Fruit fly (Drosophila melanogaster) whole organism, embryonic: Measurements from ENCODE around the gene Bx.

Experiments used
- Aef1 ChIP-seq: fragments of 200-800 bp; sonication (Bioruptor generic); IDR thresholded peaks from 3 replicates; pipeline ENCODE4 v1.3.6; 2022; ENCODE audit warnings: missing biosample characterization, missing genetic modification characterization
- CG11085 ChIP-seq: fragments of 200-800 bp; sonication (Bioruptor generic); IDR thresholded peaks from 2 replicates; pipeline ENCODE4 v1.3.6; 2022; ENCODE audit warnings: missing biosample characterization, missing genetic modification characterization
- CG12155 ChIP-seq: fragments of 200-800 bp; sonication (Bioruptor generic); optimal IDR thresholded peaks from 3 replicates; lab custom pipeline; 2016; ENCODE audit warnings: missing biosample characterization, missing genetic modification characterization
- CG12236 ChIP-seq: fragments of 200-800 bp; sonication (Bioruptor generic); optimal IDR thresholded peaks from 2 replicates; lab custom pipeline; 2016; ENCODE audit warnings: missing biosample characterization, missing genetic modification characterization
- CG12659 ChIP-seq: fragments of 200-800 bp; sonication (Bioruptor generic); optimal IDR thresholded peaks from 3 replicates; lab custom pipeline; 2017; ENCODE audit warnings: mild to moderate bottlenecking, missing biosample characterization, missing genetic modification reagents, missing genetic modification characterization
- CG14050 ChIP-seq: fragments of 200-800 bp; sonication (Bioruptor generic); IDR thresholded peaks from 3 replicates; pipeline ENCODE4 v1.3.6; 2022; ENCODE audit warnings: missing biosample characterization, missing genetic modification characterization
- CG1647 ChIP-seq: fragments of 200-800 bp; sonication (Bioruptor generic); optimal IDR thresholded peaks from 3 replicates; lab custom pipeline; 2016; ENCODE audit warnings: missing biosample characterization, missing genetic modification characterization
- CG17912 ChIP-seq: fragments of 200-800 bp; sonication (Bioruptor generic); optimal IDR thresholded peaks from 2 replicates; lab custom pipeline; 2018; ENCODE audit warnings: missing biosample characterization, mild to moderate bottlenecking, missing genetic modification characterization
- CG2116 ChIP-seq: fragments of 200-800 bp; sonication (Bioruptor generic); optimal IDR thresholded peaks from 3 replicates; lab custom pipeline; 2018; ENCODE audit warnings: missing biosample characterization, mild to moderate bottlenecking, missing genetic modification characterization
- CG31441 ChIP-seq: fragments of 200-800 bp; sonication (Bioruptor generic); IDR thresholded peaks from 2 replicates; pipeline ENCODE4 v1.3.6; 2022; ENCODE audit warnings: missing biosample characterization, missing genetic modification characterization
- CG6791 ChIP-seq: fragments of 200-800 bp; sonication (Bioruptor generic); IDR thresholded peaks from 3 replicates; pipeline ENCODE4 v1.3.6; 2022; ENCODE audit warnings: missing biosample characterization, missing genetic modification characterization; ENCODE audit not compliant: partially characterized antibody
- Dek ChIP-seq: fragments of 200-800 bp; sonication (Bioruptor generic); optimal IDR thresholded peaks from 3 replicates; lab custom pipeline; 2019; ENCODE audit warnings: missing biosample characterization, mild to moderate bottlenecking, missing genetic modification characterization, moderate library complexity
- Eip74EF ChIP-seq, 2 experiments: fragments of 200-800 bp in 1 of 2; fragments of >200 bp in 1 of 2; sonication (Bioruptor generic) in 1 of 2; optimal IDR thresholded peaks; 2 replicates each; lab custom pipeline; 2017 to 2019; ENCODE audit warnings: missing biosample characterization in 2 of 2, missing genetic modification characterization in 2 of 2, mild to moderate bottlenecking in 1 of 2, moderate library complexity in 1 of 2
- Ets97D ChIP-seq: fragments of 200-800 bp; sonication (Bioruptor generic); optimal IDR thresholded peaks from 3 replicates; lab custom pipeline; 2016; ENCODE audit warnings: missing biosample characterization, missing genetic modification characterization
- HLHmδ ChIP-seq: fragments of 200-800 bp; sonication (Bioruptor generic); optimal IDR thresholded peaks from 2 replicates; lab custom pipeline; 2018; ENCODE audit warnings: missing biosample characterization, mild to moderate bottlenecking, missing genetic modification characterization, moderate library complexity
- Kr ChIP-seq: fragments of 200-800 bp; sonication (Bioruptor generic); optimal IDR thresholded peaks from 2 replicates; lab custom pipeline; 2017; ENCODE audit warnings: missing biosample characterization, mild to moderate bottlenecking, missing genetic modification characterization
- NK7.1 ChIP-seq: fragments of 200-800 bp; sonication (Bioruptor generic); optimal IDR thresholded peaks from 3 replicates; lab custom pipeline; 2016; ENCODE audit warnings: missing biosample characterization, missing genetic modification characterization
- Rx ChIP-seq: fragments of 200-800 bp; sonication (Bioruptor generic); IDR thresholded peaks from 2 replicates; pipeline ENCODE4 v1.3.6; 2022; ENCODE audit warnings: missing biosample characterization, missing genetic modification characterization
- Sox102F ChIP-seq: fragments of 200-800 bp; sonication (Bioruptor generic); optimal IDR thresholded peaks from 2 replicates; lab custom pipeline; 2018; ENCODE audit warnings: missing biosample characterization, mild to moderate bottlenecking, missing genetic modification characterization, moderate library complexity
- Trl ChIP-seq, 3 experiments: fragments of >200 bp in 2 of 3; fragments of 200-800 bp in 1 of 3; sonication (Bioruptor generic) in 1 of 3; optimal IDR thresholded peaks; 2 replicates in 1 of 3; 3 replicates in 2 of 3; lab custom pipeline; 2016 to 2017; ENCODE audit warnings: missing biosample characterization in 1 of 3, missing genetic modification characterization in 1 of 3
- ap ChIP-seq: fragments of 200-800 bp; sonication (Bioruptor generic); IDR thresholded peaks from 2 replicates; pipeline ENCODE4 v1.3.6; 2022; ENCODE audit warnings: missing biosample characterization, missing genetic modification characterization
- chn ChIP-seq: fragments of 200-800 bp; sonication (Bioruptor generic); optimal IDR thresholded peaks from 2 replicates; lab custom pipeline; 2016; ENCODE audit warnings: missing biosample characterization, missing genetic modification characterization
- crc ChIP-seq: fragments of 200-800 bp; sonication (Bioruptor generic); optimal IDR thresholded peaks from 2 replicates; lab custom pipeline; 2016; ENCODE audit warnings: missing biosample characterization, missing genetic modification characterization
- dati ChIP-seq: fragments of 200-800 bp; sonication (Bioruptor generic); IDR thresholded peaks from 2 replicates; pipeline ENCODE4 v1.3.6; 2022; ENCODE audit warnings: missing biosample characterization, missing genetic modification characterization
- dimm ChIP-seq: fragments of 200-800 bp; sonication (Bioruptor generic); IDR thresholded peaks from 2 replicates; pipeline ENCODE4 v1.3.6; 2022; ENCODE audit warnings: missing biosample characterization, missing genetic modification characterization
- eve ChIP-seq, 2 experiments: fragments of >200 bp; optimal IDR thresholded peaks; 2 replicates each; lab custom pipeline; 2017; ENCODE audit warnings: missing biosample characterization in 2 of 2, missing genetic modification characterization in 2 of 2
- fu2 ChIP-seq: fragments of 200-800 bp; sonication (Bioruptor generic); optimal IDR thresholded peaks from 2 replicates; lab custom pipeline; 2016; ENCODE audit warnings: missing biosample characterization, missing genetic modification characterization
- gcm ChIP-seq: fragments of 200-800 bp; sonication (Bioruptor generic); optimal IDR thresholded peaks from 2 replicates; lab custom pipeline; 2019; ENCODE audit warnings: missing biosample characterization, mild to moderate bottlenecking, missing genetic modification characterization, moderate library complexity
- gem ChIP-seq: fragments of 200-800 bp; sonication (Bioruptor generic); optimal IDR thresholded peaks from 2 replicates; lab custom pipeline; 2019; ENCODE audit warnings: missing biosample characterization, mild to moderate bottlenecking, missing genetic modification characterization, moderate library complexity
- kay ChIP-seq: fragments of 200-800 bp; sonication (Bioruptor generic); optimal IDR thresholded peaks from 2 replicates; lab custom pipeline; 2016; ENCODE audit warnings: missing biosample characterization, missing genetic modification characterization
- nom ChIP-seq: fragments of 200-800 bp; sonication (Bioruptor generic); optimal IDR thresholded peaks from 2 replicates; lab custom pipeline; 2017; ENCODE audit warnings: missing biosample characterization, missing genetic modification characterization, mild to moderate bottlenecking, moderate library complexity, missing genetic modification reagents
- onecut ChIP-seq: fragments of 200-800 bp; sonication (Bioruptor generic); IDR thresholded peaks from 2 replicates; pipeline ENCODE4 v1.3.6; 2022; ENCODE audit warnings: missing biosample characterization, missing genetic modification characterization
- org-1 ChIP-seq: fragments of 200-800 bp; sonication (Bioruptor generic); optimal IDR thresholded peaks from 2 replicates; lab custom pipeline; 2017; ENCODE audit warnings: missing biosample characterization, missing genetic modification characterization
- pfk ChIP-seq: fragments of 200-800 bp; sonication (Bioruptor generic); optimal IDR thresholded peaks from 2 replicates; lab custom pipeline; 2018; ENCODE audit warnings: missing biosample characterization, mild to moderate bottlenecking, missing genetic modification characterization, moderate library complexity
- pho ChIP-seq: fragments of 200-800 bp; sonication (Bioruptor generic); optimal IDR thresholded peaks from 2 replicates; lab custom pipeline; 2016; ENCODE audit warnings: missing biosample characterization, missing genetic modification characterization
- pros ChIP-seq: fragments of 200-800 bp; sonication (Bioruptor generic); optimal IDR thresholded peaks from 3 replicates; lab custom pipeline; 2019; ENCODE audit warnings: missing biosample characterization, mild to moderate bottlenecking, missing genetic modification characterization, moderate library complexity
- repo ChIP-seq: fragments of 200-800 bp; sonication (Bioruptor generic); optimal IDR thresholded peaks from 2 replicates; lab custom pipeline; 2016; ENCODE audit warnings: missing biosample characterization, missing genetic modification characterization
- run ChIP-seq: fragments of 200-800 bp; sonication (Bioruptor generic); optimal IDR thresholded peaks from 3 replicates; lab custom pipeline; 2018; ENCODE audit warnings: missing biosample characterization, mild to moderate bottlenecking, missing genetic modification characterization
- schlank ChIP-seq: fragments of 200-800 bp; sonication (Bioruptor generic); optimal IDR thresholded peaks from 2 replicates; lab custom pipeline; 2018; ENCODE audit warnings: missing biosample characterization, mild to moderate bottlenecking, missing genetic modification characterization
- scrt ChIP-seq: fragments of 200-800 bp; sonication (Bioruptor generic); optimal IDR thresholded peaks from 2 replicates; lab custom pipeline; 2018; ENCODE audit warnings: missing biosample characterization, mild to moderate bottlenecking, missing genetic modification characterization, moderate library complexity
- sens ChIP-seq: fragments of 200-800 bp; sonication (Bioruptor generic); peaks from one replicate; lab custom pipeline; 2016; ENCODE audit warnings: missing biosample characterization, missing genetic modification characterization
- slou ChIP-seq: fragments of 200-800 bp; sonication (Bioruptor generic); optimal IDR thresholded peaks from 3 replicates; lab custom pipeline; 2016; ENCODE audit warnings: missing biosample characterization, missing genetic modification characterization
- sna ChIP-seq: fragments of 200-800 bp; sonication (Bioruptor generic); IDR thresholded peaks from 2 replicates; pipeline ENCODE4 v1.3.6; 2022; ENCODE audit warnings: missing biosample characterization, missing genetic modification characterization; ENCODE audit not compliant: partially characterized antibody
- tna ChIP-seq: fragments of 200-800 bp; sonication (Bioruptor generic); IDR thresholded peaks from 2 replicates; pipeline ENCODE4 v1.3.6; 2022; ENCODE audit warnings: missing biosample characterization, missing genetic modification characterization; ENCODE audit not compliant: partially characterized antibody
- wdn ChIP-seq: fragments of 200-800 bp; sonication (Bioruptor generic); IDR thresholded peaks from 2 replicates; pipeline ENCODE4 v1.3.6; 2022; ENCODE audit warnings: missing biosample characterization, missing genetic modification characterization
- zen ChIP-seq: fragments of 200-800 bp; sonication (Bioruptor generic); optimal IDR thresholded peaks from 3 replicates; lab custom pipeline; 2018; ENCODE audit warnings: missing biosample characterization, mild to moderate bottlenecking, missing genetic modification characterization, moderate library complexity

Gene Bx

DNA sequence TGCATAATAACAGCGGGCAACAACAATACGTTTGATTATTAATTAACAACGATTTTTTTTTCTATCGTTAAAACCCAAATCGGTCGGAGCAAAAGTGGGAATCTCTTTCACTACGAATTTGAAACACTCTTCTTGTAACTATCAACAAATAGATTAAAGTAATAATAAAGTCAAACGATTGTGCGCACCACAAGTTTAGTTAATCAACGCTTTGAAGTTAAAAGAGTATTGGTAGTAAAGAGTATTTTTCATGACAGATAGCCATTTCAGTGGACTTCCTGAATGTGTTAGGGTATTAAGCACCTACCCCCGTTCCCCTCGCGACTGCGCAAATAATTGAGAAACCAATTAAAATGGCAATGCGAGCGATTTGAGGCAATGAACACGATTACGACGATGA, 31.6 kb downstream of the Bx start (continued):
- TF ChIP-seq schlank (tag; lab: Kevin White, UChicago) (peak; percentile 60), CG12236 (peak; percentile 37), wdn (GFP tag; lab: Robert Waterston, UW) (0 out of 2 replicates have a peak, but pooled peaks have one; percentile 41), CG11085 (GFP tag; lab: Robert Waterston, UW) (peak; percentile 75), zen (tag; lab: Kevin White, UChicago) (peak; percentile 18), slou (GFP tag; lab: Kevin White, UChicago) (no peak), crc (GFP tag; lab: Kevin White, UChicago) (peak; percentile 50), CG12155 (GFP tag; lab: Kevin White, UChicago) (peak; percentile 61), gem (tag; lab: Kevin White, UChicago) (peak; percentile 88), Sox102F (GFP tag; lab: Kevin White, UChicago) (peak; percentile 83), kay (GFP tag; lab: Kevin White, UChicago) (peak; percentile 52), ap (GFP tag; lab: Robert Waterston, UW) (peak; percentile 82), Trl (optimal IDR thresholded peaks at IDR 0.05; lab: Kevin White, UChicago) (no peak), Trl (GFP tag; optimal IDR thresholded peaks at IDR 0.05; lab: Kevin White, UChicago) (peak; percentile 70), Dek (peak; percentile 68), org-1 (GFP tag; lab: Kevin White, UChicago) (peak; percentile 61), sna (GFP tag; lab: Robert Waterston, UW) (no peak), sens (GFP tag; lab: Kevin White, UChicago) (peak; percentile 94), run (tag; lab: Kevin White, UChicago) (peak; percentile 53), nom (GFP tag; lab: Kevin White, UChicago) (no peak), Aef1 (GFP tag; lab: Robert Waterston, UW) (peak; percentile 91), CG2116 (GFP tag; lab: Kevin White, UChicago) (no peak), pho (GFP tag; lab: Kevin White, UChicago) (peak; percentile 67), Kr (GFP tag; lab: Kevin White, UChicago) (no peak), dati (GFP tag; lab: Robert Waterston, UW) (peak; percentile 70), CG12659 (GFP tag; lab: Kevin White, UChicago) (peak; percentile 70), CG6791 (GFP tag; lab: Robert Waterston, UW) (no peak), CG17912 (GFP tag; lab: Kevin White, UChicago) (no peak), pros (GFP tag; lab: Kevin White, UChicago) (no peak), Ets97D (GFP tag; lab: Kevin White, UChicago) (no peak), fu2 (GFP tag; lab: Kevin White, UChicago) (peak; percentile 56), CG14050 (GFP tag; lab: Robert Waterston, UW) (peak; percentile 70), Rx (peak; percentile 71), NK7.1 (GFP tag; lab: Kevin White, UChicago) (peak; percentile 46), eve (GFP tag; optimal IDR thresholded peaks at IDR 0.05; lab: Kevin White, UChicago) (peak in 1 of 2 experiments; percentile 84), dimm (GFP tag; lab: Robert Waterston, UW) (no peak), tna (no peak), HLHmδ (GFP tag; lab: Kevin White, UChicago) (no peak), scrt (GFP tag; lab: Kevin White, UChicago) (peak; percentile 66), chn (GFP tag; lab: Kevin White, UChicago) (peak; percentile 42), gcm (GFP tag; lab: Kevin White, UChicago) (peak; percentile 47), CG31441 (peak; percentile 82), pfk (GFP tag; lab: Kevin White, UChicago) (no peak), Eip74EF (GFP tag; optimal IDR thresholded peaks at IDR 0.05; lab: Kevin White, UChicago) (peak in 1 of 2 experiments; percentile 54), CG1647 (peak; percentile 71), onecut (peak; percentile 73), repo (GFP tag; lab: Kevin White, UChicago) (peak; percentile 54)
